Worm (Caenorhabditis elegans) whole organism, young adult: ENCODE measurements around the gene sqd-1.
A peak's percentile ranks its signal among the peaks of the same experiment; 100 is the strongest.

Experiments
- F10E7.11 ChIP-seq: sonication (generic microtip); optimal IDR thresholded peaks from 2 replicates; lab custom pipeline; 2017; ENCODE audit warnings: mild to moderate bottlenecking, missing genetic modification characterization, moderate library complexity, missing compliant biosample characterization
- F37B4.10 ChIP-seq: fragments of 200-800 bp; sonication (Bioruptor generic); IDR thresholded peaks from 2 replicates; pipeline ENCODE4 v1.3.6; 2022; ENCODE audit warnings: missing genetic modification characterization, missing compliant biosample characterization
- Y67H2A.10 ChIP-seq: fragments of 200-800 bp; sonication (Bioruptor generic); conservative IDR thresholded peaks from 2 replicates; pipeline ENCODE4 v1.3.6; 2022; ENCODE audit warnings: missing genetic modification reagents, missing genetic modification characterization, missing compliant biosample characterization
- ama-1 ChIP-seq, 3 experiments: fragments of 150-350 bp in 1 of 3; sonication (generic microtip) in 2 of 3; optimal IDR thresholded peaks; 2 replicates each; lab custom pipeline; 2014 to 2018; ENCODE audit warnings: missing biosample characterization in 2 of 3, missing genetic modification characterization in 2 of 3, missing genetic modification reagents in 2 of 3
- athp-1 ChIP-seq: sonication (generic microtip); optimal IDR thresholded peaks from 2 replicates; lab custom pipeline; 2017; ENCODE audit warnings: mild to moderate bottlenecking, missing genetic modification characterization, missing compliant biosample characterization
- ceh-58 ChIP-seq: fragments of 200-800 bp; sonication (Bioruptor generic); IDR thresholded peaks from 2 replicates; pipeline ENCODE4 v1.3.6; 2022; ENCODE audit warnings: missing genetic modification characterization, missing compliant biosample characterization
- die-1 ChIP-seq: sonication (generic microtip); optimal IDR thresholded peaks from 2 replicates; lab custom pipeline; 2016; ENCODE audit warnings: missing genotype, mild to moderate bottlenecking, missing genetic modification characterization, missing compliant biosample characterization
- dpl-1 ChIP-seq: fragments of 150-350 bp; optimal IDR thresholded peaks from 2 replicates; lab custom pipeline; 2014; ENCODE audit warnings: missing biosample characterization, missing genetic modification reagents, missing genetic modification characterization
- egl-44 ChIP-seq: fragments of 200-800 bp; sonication (Bioruptor generic); IDR thresholded peaks from 2 replicates; pipeline ENCODE4 v1.3.6; 2022; ENCODE audit warnings: missing genetic modification reagents, missing genetic modification characterization, missing compliant biosample characterization
- ekl-4 ChIP-seq: fragments of 200-800 bp; sonication (Bioruptor generic); IDR thresholded peaks from 2 replicates; pipeline ENCODE4 v1.3.6; 2022; ENCODE audit warnings: missing genetic modification reagents, missing genetic modification characterization, missing compliant biosample characterization
- hsf-1 ChIP-seq: fragments of 200-800 bp; sonication (Bioruptor generic); IDR thresholded peaks from 2 replicates; pipeline ENCODE4 v1.3.6; 2022; ENCODE audit warnings: missing genetic modification reagents, missing genetic modification characterization, missing compliant biosample characterization
- let-526 ChIP-seq: fragments of 200-800 bp; sonication (Bioruptor generic); IDR thresholded peaks from 2 replicates; pipeline ENCODE4 v1.3.6; 2022; ENCODE audit warnings: missing genetic modification reagents, missing genetic modification characterization, missing compliant biosample characterization
- lin-26 ChIP-seq: fragments of 200-800 bp; sonication (Bioruptor generic); IDR thresholded peaks from 2 replicates; pipeline ENCODE4 v1.3.6; 2022; ENCODE audit warnings: missing genetic modification reagents, missing genetic modification characterization, missing compliant biosample characterization
- lsy-27 ChIP-seq: sonication (generic microtip); optimal IDR thresholded peaks from 2 replicates; lab custom pipeline; 2017; ENCODE audit warnings: missing genetic modification characterization, mild to moderate bottlenecking, missing compliant biosample characterization, antibody characterized with exemption, missing genotype, borderline replicate concordance; ENCODE audit not compliant: insufficient read depth
- madf-6 ChIP-seq: fragments of 200-800 bp; sonication (Bioruptor generic); IDR thresholded peaks from 2 replicates; pipeline ENCODE4 v1.3.6; 2022; ENCODE audit warnings: missing genetic modification reagents, missing genetic modification characterization, missing compliant biosample characterization
- nfya-2 ChIP-seq: fragments of 200-800 bp; sonication (Bioruptor generic); IDR thresholded peaks from 2 replicates; pipeline ENCODE4 v1.3.6; 2022; ENCODE audit warnings: missing genetic modification reagents, missing genetic modification characterization, missing compliant biosample characterization
- pbrm-1 ChIP-seq: fragments of 200-800 bp; sonication (Bioruptor generic); IDR thresholded peaks from 2 replicates; pipeline ENCODE4 v1.3.6; 2022; ENCODE audit warnings: missing genetic modification reagents, missing genetic modification characterization, missing compliant biosample characterization
- sea-2 ChIP-seq: fragments of 200-800 bp; sonication (Bioruptor generic); IDR thresholded peaks from 2 replicates; pipeline ENCODE4 v1.3.6; 2022; ENCODE audit warnings: missing genetic modification characterization, missing compliant biosample characterization
- snpc-1.3 ChIP-seq: sonication (generic microtip); optimal IDR thresholded peaks from 2 replicates; lab custom pipeline; 2017; ENCODE audit warnings: missing genetic modification characterization, mild to moderate bottlenecking, missing compliant biosample characterization, antibody characterized with exemption, moderate library complexity, missing genotype, missing genetic modification reagents; ENCODE audit not compliant: insufficient read depth
- snpc-3.4 ChIP-seq: sonication (generic microtip); optimal IDR thresholded peaks from 2 replicates; lab custom pipeline; 2017; ENCODE audit warnings: missing genetic modification characterization, mild to moderate bottlenecking, missing compliant biosample characterization, antibody characterized with exemption, moderate library complexity, missing genotype, missing genetic modification reagents
- snpc-4 ChIP-seq, 5 experiments: fragments of 150-350 bp in 1 of 5; sonication (generic microtip) in 4 of 5; optimal IDR thresholded peaks; 2 replicates each; lab custom pipeline; 2014 to 2018; ENCODE audit warnings: missing genetic modification characterization in 5 of 5, missing biosample characterization in 3 of 5, antibody characterized with exemption in 2 of 5, mild to moderate bottlenecking in 2 of 5, missing compliant biosample characterization in 2 of 5, missing genotype in 2 of 5, moderate library complexity in 2 of 5, missing genetic modification reagents in 1 of 5
- zfh-2 ChIP-seq: fragments of 200-800 bp; sonication (Bioruptor generic); conservative IDR thresholded peaks from 2 replicates; pipeline ENCODE4 v1.3.6; 2022; ENCODE audit warnings: missing genetic modification reagents, missing genetic modification characterization, missing compliant biosample characterization

The sqd-1 gene

DNA sequence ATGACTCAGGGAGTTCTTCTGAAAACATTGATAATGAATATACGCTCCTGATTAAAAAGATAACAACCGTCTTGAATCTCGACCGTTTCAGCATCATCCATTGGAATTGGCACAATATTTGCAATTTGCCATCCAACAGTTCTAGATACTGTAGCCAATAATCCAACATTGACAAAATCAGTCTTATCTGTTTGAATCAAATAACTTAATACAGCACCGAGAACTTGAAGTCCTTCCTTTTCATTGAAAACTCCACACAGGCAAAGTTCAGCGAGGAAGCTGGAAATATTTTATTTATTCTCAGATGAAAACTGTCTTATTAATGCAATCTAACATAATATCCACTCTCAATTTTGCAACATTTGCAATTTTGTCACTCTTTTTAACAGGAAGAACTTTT, 48.3 kb downstream of the sqd-1 start:
- TF ChIP-seq snpc-1.3 (no peak), lin-26 (GFP tag; lab: Robert Waterston, UW) (0 out of 2 replicates have a peak, but pooled peaks have one; percentile 11)

ce11 chrIV:6372993-6373392, 49.0 kb downstream of the sqd-1 start, which contains the start of gene smg-3:
smg-3 (minus strand) TSS chrIV:6373093.
- TF ChIP-seq snpc-3.4 (tag; lab: Kevin White, UChicago) (peak; percentile 15), Y67H2A.10 (GFP tag; lab: Robert Waterston, UW) (no peak), pbrm-1 (peak; percentile 31; the same call in 1 of the 2 replicates), ceh-58 (no peak), let-526 (GFP tag; lab: Robert Waterston, UW) (no peak), hsf-1 (GFP tag; lab: Robert Waterston, UW) (0 out of 2 replicates have a peak, but pooled peaks have one; percentile 6), lsy-27 (tag; lab: Kevin White, UChicago) (no peak), F10E7.11 (no peak), ama-1 (optimal IDR thresholded peaks at IDR 0.05; lab: Kevin White, UChicago) (no peak), ama-1 (GFP tag; optimal IDR thresholded peaks at IDR 0.05; lab: Kevin White, UChicago) (peak in 1 of 2 experiments; percentile 48), snpc-4 (GFP tag; optimal IDR thresholded peaks at IDR 0.05; lab: Kevin White, UChicago) (no peak), snpc-4 (tag; optimal IDR thresholded peaks at IDR 0.05; lab: Kevin White, UChicago) (peak in 1 of 4 experiments; percentile 65), nfya-2 (no peak), ekl-4 (GFP tag; lab: Robert Waterston, UW) (no peak), athp-1 (tag; lab: Kevin White, UChicago) (no peak), die-1 (tag; lab: Kevin White, UChicago) (no peak), madf-6 (GFP tag; lab: Robert Waterston, UW) (no peak), egl-44 (no peak), snpc-1.3 (no peak), dpl-1 (GFP tag; lab: Kevin White, UChicago) (no peak), sea-2 (GFP tag; lab: Robert Waterston, UW) (no peak)

DNA sequence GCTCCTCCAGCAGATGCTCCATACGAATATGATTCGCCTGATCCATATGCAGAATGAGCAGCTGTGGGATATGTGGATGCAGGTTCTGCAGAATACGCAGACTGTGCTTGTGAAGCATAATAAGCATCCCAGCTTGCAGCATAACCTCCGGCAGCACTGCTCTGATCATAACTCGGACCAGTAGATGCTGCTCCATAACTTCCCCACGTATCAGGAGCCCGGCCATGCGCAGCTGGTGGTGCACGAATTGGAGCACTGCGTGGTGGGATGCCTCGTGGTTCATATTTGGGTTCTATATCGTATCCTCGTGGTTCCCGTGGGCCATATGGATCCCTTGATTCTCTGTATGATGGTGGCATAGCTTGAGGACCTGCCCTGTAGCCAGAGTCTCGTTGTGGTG, 49.7 kb downstream of the sqd-1 start:
- TF ChIP-seq F37B4.10 (0 out of 2 replicates have a peak, but pooled peaks have one; percentile 67), zfh-2 (GFP tag; lab: Robert Waterston, UW) (peak; percentile 64), snpc-3.4 (tag; lab: Kevin White, UChicago) (no peak)
